Fruit fly (Drosophila melanogaster) S2 (cell line): Measurements from ENCODE around the gene CG16736.

ENCODE experiments used
- CG8478 ChIP-seq: fragments of >200 bp; optimal IDR thresholded peaks from 2 replicates; lab custom pipeline; 2018
- CTCF ChIP-seq, 2 experiments: fragments of >200 bp; optimal IDR thresholded peaks; 2 replicates each; lab custom pipeline; 2018

Gene CG16736

dm6 chr3R:9257616-9258015 lies at the start of gene CG16736:
CG16736 (minus strand) TSS chr3R:9257716.
- TF ChIP-seq CTCF (optimal IDR thresholded peaks at IDR 0.05; lab: Kevin White, UChicago): no peak
- TF ChIP-seq CG8478: no peak

- no peak for TF ChIP-seq CTCF (optimal IDR thresholded peaks at IDR 0.05; lab: Kevin White, UChicago)
- no peak for TF ChIP-seq CG8478
Observed at dm6 chr3R:9297163-9297562, 39.6 kb upstream of the CG16736 start.

dm6 chr3R:9287710-9288109 lies 30.2 kb upstream of the CG16736 start:
- TF ChIP-seq CG8478 (no peak), CTCF (optimal IDR thresholded peaks at IDR 0.05; lab: Kevin White, UChicago) (no peak)

- TF ChIP-seq CG8478 (no peak), CTCF (optimal IDR thresholded peaks at IDR 0.05; lab: Kevin White, UChicago) (peak; percentile 10 to 27)
Observed at dm6 chr3R:9266765-9267164, 9.2 kb upstream of the CG16736 start, which contains the start of the genes TrpRS and Vps16A. TrpRS (minus strand) TSS chr3R:9266904. Vps16A (plus strand) TSS chr3R:9267019.

dm6 chr3R:9264042-9264441 lies 6.5 kb upstream of the CG16736 start, which contains the start of gene sage:
sage (minus strand) TSS chr3R:9264142.
- TF ChIP-seq CTCF (optimal IDR thresholded peaks at IDR 0.05; lab: Kevin White, UChicago) (no peak), CG8478 (no peak)

- TF ChIP-seq CTCF (optimal IDR thresholded peaks at IDR 0.05; lab: Kevin White, UChicago) (peak in 1 of 2 experiments; percentile 8), CG8478 (no peak)
Observed at dm6 chr3R:9260421-9260973, 3.0 kb upstream of the CG16736 start, which contains the start of gene ATP6AP2. ATP6AP2 (plus strand) TSS chr3R:9260638.

- TF ChIP-seq CTCF (optimal IDR thresholded peaks at IDR 0.05; lab: Kevin White, UChicago): no peak
- TF ChIP-seq CG8478: no peak
Observed at dm6 chr3R:9258252-9259225, 1.0 kb upstream of the CG16736 start, which contains the start of the genes Ibf2 and Ibf1. Ibf2 (minus strand) TSS chr3R:9258501. Ibf1 (plus strand) TSS chr3R:9258964.

- TF ChIP-seq CTCF (optimal IDR thresholded peaks at IDR 0.05; lab: Kevin White, UChicago) (no peak), CG8478 (no peak)
Observed at dm6 chr3R:9254798-9255197, 2.7 kb downstream of the CG16736 start, which contains the start of gene CG16734. CG16734 (plus strand) TSS chr3R:9255052.

- TF ChIP-seq CG8478 (no peak), CTCF (optimal IDR thresholded peaks at IDR 0.05; lab: Kevin White, UChicago) (no peak)
Observed at dm6 chr3R:9251543-9251942, 6.0 kb downstream of the CG16736 start, which contains the start of gene St2. St2 (plus strand) TSS chr3R:9251843.

dm6 chr3R:9250868-9251267 lies 6.6 kb downstream of the CG16736 start:
- no peak for TF ChIP-seq CG8478

- TF ChIP-seq CTCF (optimal IDR thresholded peaks at IDR 0.05; lab: Kevin White, UChicago): no peak
- TF ChIP-seq CG8478: no peak
Observed at dm6 chr3R:9249736-9250044, 7.8 kb downstream of the CG16736 start.

dm6 chr3R:9249025-9249735 lies 8.3 kb downstream of the CG16736 start:
- TF ChIP-seq CTCF (optimal IDR thresholded peaks at IDR 0.05; lab: Kevin White, UChicago): no peak
- TF ChIP-seq CG8478: no peak

- no peak for TF ChIP-seq CTCF (optimal IDR thresholded peaks at IDR 0.05; lab: Kevin White, UChicago)
- TF ChIP-seq CG8478: no peak
Observed at dm6 chr3R:9246879-9247621, 10.5 kb downstream of the CG16736 start.

dm6 chr3R:9246366-9246765 lies 11.2 kb downstream of the CG16736 start, which contains the start of gene CG8420:
CG8420 (plus strand) TSS chr3R:9246649.
- TF ChIP-seq CTCF (optimal IDR thresholded peaks at IDR 0.05; lab: Kevin White, UChicago) (no peak), CG8478 (no peak)
